Worm (Caenorhabditis elegans) whole organism, late embryonic: ENCODE measurements around the gene srxa-14.

ENCODE experiments used
- ama-1 ChIP-seq: fragments of 150-350 bp; optimal IDR thresholded peaks from 2 replicates; lab custom pipeline; 2014
- dve-1 ChIP-seq: sonication (generic microtip); optimal IDR thresholded peaks from 2 replicates; lab custom pipeline; 2017; ENCODE audit warnings: antibody characterized with exemption, mild to moderate bottlenecking, missing genetic modification characterization, missing compliant biosample characterization
- elt-2 ChIP-seq: sonication (generic microtip); optimal IDR thresholded peaks from 2 replicates; lab custom pipeline; 2016; ENCODE audit warnings: missing genetic modification reagents, missing genetic modification characterization, missing compliant biosample characterization
- fkh-10 ChIP-seq: fragments of 150-350 bp; optimal IDR thresholded peaks from 2 replicates; lab custom pipeline; 2014; ENCODE audit warnings: missing biosample characterization, missing genetic modification reagents, missing genetic modification characterization
- gmeb-2 ChIP-seq: sonication (generic microtip); optimal IDR thresholded peaks from 2 replicates; lab custom pipeline; 2016; ENCODE audit warnings: missing genetic modification characterization, inconsistent platforms, missing compliant biosample characterization
- hlh-8 ChIP-seq: sonication (generic microtip); optimal IDR thresholded peaks from 2 replicates; lab custom pipeline; 2016; ENCODE audit warnings: missing genotype, missing genetic modification characterization, missing compliant biosample characterization
- lin-11 ChIP-seq: fragments of 200-800 bp; sonication (Bioruptor generic); optimal IDR thresholded peaks from 2 replicates; lab custom pipeline; 2018; ENCODE audit warnings: mild to moderate bottlenecking, missing genetic modification characterization, missing compliant biosample characterization
- nhr-11 ChIP-seq: fragments of 150-350 bp; optimal IDR thresholded peaks from 2 replicates; lab custom pipeline; 2014; ENCODE audit warnings: missing biosample characterization, missing genetic modification characterization
- odd-2 ChIP-seq: sonication (generic microtip); optimal IDR thresholded peaks from 2 replicates; lab custom pipeline; 2017; ENCODE audit warnings: antibody characterized with exemption, mild to moderate bottlenecking, missing genetic modification characterization, missing compliant biosample characterization
- pag-3 ChIP-seq: sonication (generic microtip); optimal IDR thresholded peaks from 2 replicates; lab custom pipeline; 2016; ENCODE audit warnings: missing compliant biosample characterization, missing genetic modification characterization, borderline replicate concordance
- pqm-1 ChIP-seq: sonication (generic microtip); optimal IDR thresholded peaks from 2 replicates; lab custom pipeline; 2016; ENCODE audit warnings: missing genetic modification characterization, missing compliant biosample characterization
- pros-1 ChIP-seq: fragments of 150-350 bp; optimal IDR thresholded peaks from 2 replicates; lab custom pipeline; 2014; ENCODE audit warnings: missing biosample characterization, missing genetic modification reagents, missing genetic modification characterization
- unc-86 ChIP-seq: sonication (generic microtip); optimal IDR thresholded peaks from 2 replicates; lab custom pipeline; 2016; ENCODE audit warnings: missing genetic modification characterization, missing compliant biosample characterization

DNA sequence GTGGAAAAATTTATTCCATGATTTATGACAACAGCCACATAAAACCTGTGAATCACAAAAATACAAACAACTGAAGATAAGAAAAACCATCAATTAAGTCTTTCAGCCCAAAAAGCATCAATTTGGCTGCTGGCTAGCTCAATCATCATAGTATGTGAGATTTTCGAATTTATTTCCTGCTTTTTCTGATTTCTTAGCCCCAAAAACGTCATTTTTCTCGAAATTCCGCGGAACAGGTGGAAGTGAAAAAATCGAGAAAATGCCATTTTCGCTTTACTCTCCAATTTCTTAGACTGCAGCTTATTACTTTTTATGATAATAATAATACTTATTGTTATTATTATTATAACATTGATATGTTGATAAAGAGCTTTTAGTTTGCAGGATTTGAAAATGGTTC, 2.5 kb downstream of the srxa-14 start, which contains the start of gene srxa-15:
- TF ChIP-seq nhr-11 (tag; lab: Kevin White, UChicago) (no peak), elt-2 (no peak), odd-2 (tag; lab: Kevin White, UChicago) (no peak), unc-86 (no peak), lin-11 (no peak), pqm-1 (no peak), fkh-10 (GFP tag; lab: Kevin White, UChicago) (no peak), pag-3 (tag; lab: Kevin White, UChicago) (no peak), ama-1 (no peak), pros-1 (tag; lab: Kevin White, UChicago) (no peak), gmeb-2 (tag; lab: Kevin White, UChicago) (no peak), dve-1 (tag; lab: Kevin White, UChicago) (no peak), hlh-8 (tag; lab: Kevin White, UChicago) (no peak)
